Worm (Caenorhabditis elegans) whole organism, midembryonic: ENCODE results near the gene C06B8.2.

Experiments used
- T22C8.4 ChIP-seq: fragments of 200-800 bp; sonication (Bioruptor generic); IDR thresholded peaks from 2 replicates; pipeline ENCODE4 v1.3.6; 2022; ENCODE audit warnings: missing genetic modification characterization, missing compliant biosample characterization
- cog-1 ChIP-seq: sonication (generic microtip); optimal IDR thresholded peaks from 2 replicates; lab custom pipeline; 2016; ENCODE audit warnings: missing genetic modification characterization, missing compliant biosample characterization
- flt-1 ChIP-seq: fragments of 200-800 bp; sonication (Bioruptor generic); IDR thresholded peaks from 2 replicates; pipeline ENCODE4 v1.3.6; 2022; ENCODE audit warnings: missing genetic modification characterization, missing compliant biosample characterization
- klf-2 ChIP-seq: fragments of 200-800 bp; sonication (Bioruptor generic); conservative IDR thresholded peaks from 2 replicates; pipeline ENCODE4 v1.3.6; 2022; ENCODE audit warnings: missing genetic modification reagents, missing genetic modification characterization, missing compliant biosample characterization
- med-1 ChIP-seq: sonication (generic microtip); optimal IDR thresholded peaks from 2 replicates; lab custom pipeline; 2017; ENCODE audit warnings: missing genetic modification characterization, mild to moderate bottlenecking, missing compliant biosample characterization, antibody characterized with exemption, missing genetic modification reagents; ENCODE audit not compliant: insufficient read depth
- ref-1 ChIP-seq: fragments of 200-800 bp; sonication (Bioruptor generic); conservative IDR thresholded peaks from 2 replicates; pipeline ENCODE4 v1.3.6; 2022; ENCODE audit warnings: missing genetic modification reagents, missing genetic modification characterization, missing compliant biosample characterization
- tab-1 ChIP-seq: fragments of 200-800 bp; sonication (Bioruptor generic); IDR thresholded peaks from 2 replicates; pipeline ENCODE4 v1.3.6; 2022; ENCODE audit warnings: missing genetic modification characterization, missing compliant biosample characterization
- ztf-23 ChIP-seq: fragments of 200-800 bp; sonication (Bioruptor generic); IDR thresholded peaks from 2 replicates; pipeline ENCODE4 v1.3.6; 2022; ENCODE audit warnings: missing genetic modification reagents, missing genetic modification characterization, missing compliant biosample characterization
- ztf-29 ChIP-seq: fragments of 200-800 bp; sonication (Bioruptor generic); IDR thresholded peaks from 2 replicates; pipeline ENCODE4 v1.3.6; 2022; ENCODE audit warnings: missing genetic modification reagents, missing genetic modification characterization, missing compliant biosample characterization

C06B8.2 gene

ce11 chrV:15444188-15444587 lies 34.4 kb downstream of the C06B8.2 start, which contains the start of gene T26H5.11:
T26H5.11 (minus strand) TSS chrV:15444288.
- no peak for TF ChIP-seq ref-1
- TF ChIP-seq flt-1 (GFP tag; lab: Robert Waterston, UW), result no peak
- TF ChIP-seq klf-2 (GFP tag; lab: Robert Waterston, UW), result no peak
- TF ChIP-seq ztf-23 (GFP tag; lab: Robert Waterston, UW), result no peak
- TF ChIP-seq T22C8.4 (GFP tag; lab: Robert Waterston, UW), result no peak
- no peak for TF ChIP-seq ztf-29
- TF ChIP-seq med-1, result no peak

DNA sequence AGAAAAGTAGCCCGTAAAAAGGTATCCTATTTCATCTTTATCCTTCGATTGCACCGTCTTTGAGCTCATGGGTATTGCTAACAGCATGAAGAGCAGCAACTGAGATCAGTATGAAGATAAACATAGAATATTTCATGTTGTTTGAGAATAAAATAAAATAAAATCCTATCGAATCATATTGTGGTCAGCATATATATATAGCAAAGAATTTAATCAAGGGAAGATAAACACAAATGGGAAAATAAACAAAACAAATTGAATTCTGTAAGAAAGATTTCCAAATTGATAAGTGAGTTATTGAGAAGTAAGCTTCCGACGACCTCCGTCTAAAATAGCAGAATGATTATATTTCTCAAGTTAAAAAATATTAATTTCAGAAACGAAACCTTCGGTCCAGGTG lies 34.8 kb downstream of the C06B8.2 start, which contains the start of gene T26H5.10:
Gene T26H5.10, minus strand, starts transcription at position 101 of the 400 bp plus-strand sequence.
- TF ChIP-seq cog-1 (no peak), ref-1 (no peak), med-1 (no peak), ztf-29 (no peak), ztf-23 (GFP tag; lab: Robert Waterston, UW) (no peak), T22C8.4 (GFP tag; lab: Robert Waterston, UW) (no peak), klf-2 (GFP tag; lab: Robert Waterston, UW) (no peak), flt-1 (GFP tag; lab: Robert Waterston, UW) (no peak), tab-1 (GFP tag; lab: Robert Waterston, UW) (no peak)

ce11 chrV:15442384-15442783 lies 36.2 kb downstream of the C06B8.2 start:
- TF ChIP-seq ref-1, result no peak
- no peak for TF ChIP-seq T22C8.4 (GFP tag; lab: Robert Waterston, UW)
- TF ChIP-seq tab-1 (GFP tag; lab: Robert Waterston, UW), result no peak
- no peak for TF ChIP-seq med-1
- no peak for TF ChIP-seq klf-2 (GFP tag; lab: Robert Waterston, UW)
- no peak for TF ChIP-seq flt-1 (GFP tag; lab: Robert Waterston, UW)
- no peak for TF ChIP-seq ztf-23 (GFP tag; lab: Robert Waterston, UW)
- no peak for TF ChIP-seq cog-1
- no peak for TF ChIP-seq ztf-29

DNA sequence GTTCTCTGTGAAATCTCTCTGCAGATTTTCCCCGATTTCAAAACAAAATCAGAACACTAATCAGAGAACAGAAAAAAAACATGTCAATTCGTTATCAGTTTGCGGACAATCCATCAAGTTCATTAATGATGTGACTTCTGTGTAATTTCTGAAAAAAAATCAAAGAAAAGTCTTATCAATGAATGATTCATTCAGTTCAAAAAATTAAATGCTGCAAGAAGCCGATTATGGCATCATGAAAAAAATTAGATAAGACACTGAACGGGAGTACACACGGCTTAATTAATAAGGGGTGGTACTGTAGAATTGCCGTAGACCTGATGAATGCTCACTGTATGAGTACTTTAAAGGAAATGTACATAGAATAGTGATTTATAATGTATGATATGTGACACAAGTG lies 42.4 kb downstream of the C06B8.2 start:
- TF ChIP-seq med-1, result no peak
- TF ChIP-seq klf-2 (GFP tag; lab: Robert Waterston, UW), result no peak

- no peak for TF ChIP-seq T22C8.4 (GFP tag; lab: Robert Waterston, UW)
- TF ChIP-seq ztf-29, result no peak
- TF ChIP-seq ref-1, result no peak
- no peak for TF ChIP-seq tab-1 (GFP tag; lab: Robert Waterston, UW)
- no peak for TF ChIP-seq flt-1 (GFP tag; lab: Robert Waterston, UW)
- TF ChIP-seq klf-2 (GFP tag; lab: Robert Waterston, UW), result no peak
- TF ChIP-seq ztf-23 (GFP tag; lab: Robert Waterston, UW), result no peak
- no peak for TF ChIP-seq cog-1
- TF ChIP-seq med-1, result no peak
These were observed 43.9 kb downstream of the C06B8.2 start for ce11 chrV:15434647-15435046.

DNA sequence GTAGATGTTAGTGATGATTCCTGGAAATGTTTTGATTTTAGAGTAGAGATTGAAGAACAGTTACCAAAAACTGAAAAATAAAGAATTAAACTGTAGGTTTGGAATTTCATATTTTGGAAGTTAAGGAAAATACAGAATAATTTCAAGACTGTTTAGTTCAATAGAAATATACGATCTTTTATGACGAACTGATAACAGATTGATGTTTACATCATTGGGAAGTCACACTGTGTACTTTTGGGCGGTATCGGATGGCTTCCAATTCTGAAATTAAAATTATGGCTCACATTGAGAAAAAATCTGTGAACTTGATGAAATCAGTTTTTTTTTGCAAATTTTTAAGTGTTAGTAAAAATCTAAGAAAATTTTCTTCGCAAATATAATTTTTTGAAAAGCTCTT lies 46.1 kb downstream of the C06B8.2 start, which contains the start of gene T26H5.8:
Gene T26H5.8, minus strand, starts transcription at position 270 of the 400 bp plus-strand sequence.
- TF ChIP-seq cog-1 (no peak), med-1 (no peak), ztf-23 (GFP tag; lab: Robert Waterston, UW) (no peak), klf-2 (GFP tag; lab: Robert Waterston, UW) (no peak)

DNA sequence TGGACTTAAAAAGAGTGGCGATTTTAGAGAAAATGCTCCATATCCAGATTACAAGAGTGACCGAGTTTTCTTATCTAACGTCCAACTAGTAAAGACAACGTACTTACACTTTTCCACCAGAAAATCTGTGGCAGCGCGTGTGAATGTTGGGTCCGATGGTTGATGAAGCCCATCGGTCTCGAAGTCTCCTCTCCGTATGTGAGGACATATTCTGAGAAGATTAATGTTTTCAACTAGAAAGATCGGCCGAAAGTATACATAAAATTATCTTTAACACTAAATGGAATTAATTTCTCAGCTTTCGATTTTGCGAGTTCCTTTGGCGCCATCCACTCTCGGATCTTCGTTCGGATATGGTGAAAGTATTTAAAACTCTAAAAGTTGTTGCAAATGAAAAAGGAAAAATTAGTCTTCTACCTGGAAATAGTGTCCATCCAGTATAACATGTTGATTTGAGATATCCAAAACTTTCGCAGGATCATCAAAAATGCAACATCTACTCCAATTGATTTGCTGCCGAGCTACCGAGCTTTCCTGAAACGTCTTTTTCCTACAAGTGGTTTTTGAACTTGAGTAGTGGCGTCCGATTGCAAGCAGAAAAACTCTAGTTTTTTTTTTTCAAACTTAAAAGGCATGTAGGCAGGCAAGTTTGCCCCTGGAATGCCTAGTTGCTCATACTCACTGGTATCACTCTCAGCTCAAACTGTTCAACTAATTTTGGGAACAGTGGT lies 47.1 kb downstream of the C06B8.2 start:
- TF ChIP-seq klf-2 (GFP tag; lab: Robert Waterston, UW) (no peak), tab-1 (GFP tag; lab: Robert Waterston, UW) (no peak), ztf-23 (GFP tag; lab: Robert Waterston, UW) (no peak), ref-1 (no peak), ztf-29 (no peak), T22C8.4 (GFP tag; lab: Robert Waterston, UW) (no peak), cog-1 (no peak), med-1 (no peak), flt-1 (GFP tag; lab: Robert Waterston, UW) (no peak)

DNA sequence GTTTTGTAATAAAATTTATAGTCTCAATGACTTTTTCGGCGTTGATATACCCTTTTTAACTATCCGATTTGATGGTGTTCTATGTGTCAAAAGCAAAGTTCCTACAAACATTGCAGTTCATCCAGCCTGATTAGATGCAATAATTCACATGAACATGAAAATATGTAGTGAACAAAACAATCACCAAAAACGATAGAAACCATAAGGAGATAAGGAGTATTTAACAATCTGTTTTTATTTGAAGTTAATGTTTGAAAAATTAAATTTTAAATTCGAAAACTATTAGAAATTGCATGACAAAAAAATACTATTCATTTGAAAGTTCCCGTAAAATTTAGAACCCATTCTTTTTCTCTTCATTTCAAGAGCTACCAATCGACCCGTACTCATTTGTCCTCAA lies 51.6 kb downstream of the C06B8.2 start, which contains the start of gene fbxa-209:
Gene fbxa-209, minus strand, starts transcription at position 101 of the 400 bp plus-strand sequence.
- TF ChIP-seq tab-1 (GFP tag; lab: Robert Waterston, UW), result no peak
- no peak for TF ChIP-seq ref-1
- no peak for TF ChIP-seq cog-1
- no peak for TF ChIP-seq med-1
- TF ChIP-seq ztf-29, result no peak
- no peak for TF ChIP-seq flt-1 (GFP tag; lab: Robert Waterston, UW)
- no peak for TF ChIP-seq klf-2 (GFP tag; lab: Robert Waterston, UW)
- no peak for TF ChIP-seq ztf-23 (GFP tag; lab: Robert Waterston, UW)
- TF ChIP-seq T22C8.4 (GFP tag; lab: Robert Waterston, UW), result no peak
